Fruit fly (Drosophila melanogaster): ENCODE data around the gene Pebp1.

DNA sequence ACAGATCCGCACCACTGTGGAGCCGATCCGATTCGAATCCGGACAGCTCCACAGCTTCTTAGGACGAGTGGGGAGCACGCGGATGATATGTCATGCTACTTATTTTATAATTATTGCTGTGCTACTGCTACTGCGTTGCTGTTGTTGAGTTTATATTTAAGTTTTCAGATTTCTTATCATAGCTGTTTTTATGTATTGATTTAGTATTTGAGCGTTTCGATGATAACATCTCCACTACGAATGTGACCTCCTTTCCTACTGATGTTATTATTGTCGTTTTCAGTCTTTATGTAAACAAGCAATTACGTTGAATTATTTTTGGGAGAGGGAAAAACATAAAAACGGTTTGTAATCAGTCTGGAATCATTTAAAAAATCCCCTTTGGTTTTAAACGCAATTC is 9.8 kb upstream of the Pebp1 start:
- no peak for TF ChIP-seq h (optimal IDR thresholded peaks at IDR 0.05)
- TF ChIP-seq psq (optimal IDR thresholded peaks at IDR 0.05), result no peak
- TF ChIP-seq Sin3A (optimal IDR thresholded peaks at IDR 0.05), result no peak
- no peak for TF ChIP-seq insv (optimal IDR thresholded peaks at IDR 0.05)
- no peak for TF ChIP-seq ttk (optimal IDR thresholded peaks at IDR 0.05)
- TF ChIP-seq Myc (optimal IDR thresholded peaks at IDR 0.05), result no peak

Data from Kc167 (cell line).